Worm (Caenorhabditis elegans) whole organism, early embryonic: Measurements from ENCODE around the gene ceh-28.

Experiments
- aly-1 ChIP-seq: sonication (generic microtip); optimal IDR thresholded peaks from 2 replicates; lab custom pipeline; 2016; ENCODE audit warnings: missing genetic modification characterization, missing compliant biosample characterization
- ama-1 ChIP-seq: fragments of 150-350 bp; optimal IDR thresholded peaks from 2 replicates; lab custom pipeline; 2014
- ceh-13 ChIP-seq: fragments of 200-800 bp; sonication (Bioruptor generic); optimal IDR thresholded peaks from 2 replicates; lab custom pipeline; 2018; ENCODE audit warnings: mild to moderate bottlenecking, missing genetic modification characterization, missing compliant biosample characterization
- flt-1 ChIP-seq: fragments of 200-800 bp; sonication (Bioruptor generic); IDR thresholded peaks from 2 replicates; pipeline ENCODE4 v1.3.6; 2022; ENCODE audit warnings: missing genetic modification characterization, missing compliant biosample characterization
- hmg-4 ChIP-seq: fragments of 200-800 bp; sonication (Bioruptor generic); optimal IDR thresholded peaks from 2 replicates; lab custom pipeline; 2018; ENCODE audit warnings: mild to moderate bottlenecking, missing genetic modification characterization, missing compliant biosample characterization
- pes-1 ChIP-seq: fragments of 200-800 bp; sonication (Bioruptor generic); IDR thresholded peaks from 2 replicates; pipeline ENCODE4 v1.3.6; 2022; ENCODE audit warnings: missing genetic modification reagents, missing genetic modification characterization, missing compliant biosample characterization
- scrt-1 ChIP-seq: fragments of 200-800 bp; sonication (Bioruptor generic); IDR thresholded peaks from 2 replicates; pipeline ENCODE4 v1.3.6; 2022; ENCODE audit warnings: missing genetic modification characterization, missing compliant biosample characterization
- tra-4 ChIP-seq: sonication (generic microtip); optimal IDR thresholded peaks from 2 replicates; lab custom pipeline; 2017; ENCODE audit warnings: missing genetic modification characterization, missing compliant biosample characterization

DNA sequence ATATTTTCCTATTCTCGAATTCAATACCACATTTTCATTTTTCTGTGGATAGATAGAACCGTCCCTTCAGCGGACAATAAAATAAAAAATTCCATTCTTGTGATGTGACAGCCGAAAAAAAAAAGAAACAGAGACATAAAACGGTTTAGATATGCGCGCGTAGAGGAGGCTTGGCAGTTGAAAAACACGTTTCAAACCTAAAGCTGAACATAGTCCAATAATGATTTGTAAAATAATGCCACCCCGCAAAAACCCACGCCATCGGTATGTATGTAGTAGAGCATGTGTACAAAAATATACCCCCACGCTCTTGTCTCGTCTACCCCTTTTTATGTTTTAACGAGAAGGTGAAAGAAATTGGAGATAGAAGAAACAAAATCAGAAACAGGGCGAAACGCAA, 34.2 kb downstream of the ceh-28 start:
- TF ChIP-seq ceh-13 (GFP tag; lab: Kevin White, UChicago) (no peak), pes-1 (GFP tag; lab: Robert Waterston, UW) (no peak), tra-4 (tag; lab: Kevin White, UChicago) (no peak), ama-1 (lab: Kevin White, UChicago) (no peak), scrt-1 (GFP tag; lab: Robert Waterston, UW) (no peak), flt-1 (GFP tag; lab: Robert Waterston, UW) (no peak), hmg-4 (GFP tag; lab: Kevin White, UChicago) (no peak), aly-1 (tag; lab: Kevin White, UChicago) (no peak)
